Fruit fly (Drosophila melanogaster) whole organism, embryonic: ENCODE results near the gene CG15927.

Experiments used
- Bgb ChIP-seq: fragments of 200-800 bp; sonication (Bioruptor generic); IDR thresholded peaks from 2 replicates; pipeline ENCODE4 v1.3.6; 2022; ENCODE audit warnings: missing biosample characterization, missing genetic modification characterization; ENCODE audit not compliant: partially characterized antibody
- C15 ChIP-seq: fragments of 200-800 bp; sonication (Bioruptor generic); IDR thresholded peaks from 3 replicates; pipeline ENCODE4 v1.3.6; 2022; ENCODE audit warnings: missing biosample characterization, missing genetic modification characterization
- CG11093 ChIP-seq: fragments of 200-800 bp; sonication (Bioruptor generic); IDR thresholded peaks from 3 replicates; pipeline ENCODE4 v1.3.6; 2022; ENCODE audit warnings: missing biosample characterization, missing genetic modification characterization
- CG11456 ChIP-seq: fragments of 200-800 bp; sonication (Bioruptor generic); IDR thresholded peaks from 3 replicates; pipeline ENCODE4 v1.3.6; 2022; ENCODE audit warnings: missing biosample characterization, missing genetic modification characterization
- CG11695 ChIP-seq: fragments of 200-800 bp; sonication (Bioruptor generic); IDR thresholded peaks from 3 replicates; pipeline ENCODE4 v1.3.6; 2022; ENCODE audit warnings: missing biosample characterization, missing genetic modification characterization
- CG11723 ChIP-seq: fragments of 200-800 bp; sonication (Bioruptor generic); optimal IDR thresholded peaks from 2 replicates; lab custom pipeline; 2017; ENCODE audit warnings: missing biosample characterization, mild to moderate bottlenecking, missing genetic modification characterization
- CG12744 ChIP-seq: fragments of 200-800 bp; sonication (Bioruptor generic); optimal IDR thresholded peaks from 2 replicates; lab custom pipeline; 2016; ENCODE audit warnings: missing biosample characterization, missing genetic modification characterization
- CG13424 ChIP-seq: fragments of 200-800 bp; sonication (Bioruptor generic); optimal IDR thresholded peaks from 2 replicates; lab custom pipeline; 2019; ENCODE audit warnings: missing biosample characterization, mild to moderate bottlenecking, missing genetic modification characterization, moderate library complexity
- CG13775 ChIP-seq: fragments of 200-800 bp; sonication (Bioruptor generic); optimal IDR thresholded peaks from 3 replicates; lab custom pipeline; 2017; ENCODE audit warnings: missing biosample characterization, mild to moderate bottlenecking, missing genetic modification characterization
- CG14050 ChIP-seq: fragments of 200-800 bp; sonication (Bioruptor generic); IDR thresholded peaks from 3 replicates; pipeline ENCODE4 v1.3.6; 2022; ENCODE audit warnings: missing biosample characterization, missing genetic modification characterization
- CG14860 ChIP-seq: fragments of 200-800 bp; sonication (Bioruptor generic); IDR thresholded peaks from 3 replicates; pipeline ENCODE4 v1.3.6; 2022; ENCODE audit warnings: missing biosample characterization, missing genetic modification characterization; ENCODE audit not compliant: partially characterized antibody
- CG14965 ChIP-seq: fragments of 200-800 bp; sonication (Bioruptor generic); optimal IDR thresholded peaks from 2 replicates; lab custom pipeline; 2016; ENCODE audit warnings: missing biosample characterization, missing genetic modification characterization, borderline replicate concordance
- CG17385 ChIP-seq: fragments of 200-800 bp; sonication (Bioruptor generic); optimal IDR thresholded peaks from 3 replicates; lab custom pipeline; 2018; ENCODE audit warnings: missing biosample characterization, mild to moderate bottlenecking, missing genetic modification characterization
- CG17829 ChIP-seq: fragments of 200-800 bp; optimal IDR thresholded peaks from 2 replicates; lab custom pipeline; 2019; ENCODE audit warnings: missing biosample characterization, mild to moderate bottlenecking, missing genetic modification characterization, moderate library complexity
- CG18599 ChIP-seq: fragments of 200-800 bp; sonication (Bioruptor generic); optimal IDR thresholded peaks from 3 replicates; lab custom pipeline; 2017; ENCODE audit warnings: missing biosample characterization, missing genetic modification characterization, mild to moderate bottlenecking, moderate library complexity, missing genetic modification reagents
- CG2712 ChIP-seq: fragments of 200-800 bp; optimal IDR thresholded peaks from 3 replicates; lab custom pipeline; 2019; ENCODE audit warnings: missing biosample characterization, mild to moderate bottlenecking, missing genetic modification characterization, moderate library complexity
- CG32772 ChIP-seq: fragments of 200-800 bp; sonication (Bioruptor generic); IDR thresholded peaks from 2 replicates; pipeline ENCODE4 v1.3.6; 2022; ENCODE audit warnings: missing biosample characterization, missing genetic modification characterization
- CG3995 ChIP-seq: fragments of 200-800 bp; sonication (Bioruptor generic); optimal IDR thresholded peaks from 3 replicates; lab custom pipeline; 2016; ENCODE audit warnings: missing biosample characterization, missing genetic modification characterization
- CG6689 ChIP-seq: fragments of 200-800 bp; sonication (Bioruptor generic); IDR thresholded peaks from 2 replicates; pipeline ENCODE4 v1.3.6; 2022; ENCODE audit warnings: missing biosample characterization, missing genetic modification characterization
- CG6791 ChIP-seq: fragments of 200-800 bp; sonication (Bioruptor generic); IDR thresholded peaks from 3 replicates; pipeline ENCODE4 v1.3.6; 2022; ENCODE audit warnings: missing biosample characterization, missing genetic modification characterization; ENCODE audit not compliant: partially characterized antibody
- CG6813 ChIP-seq: fragments of 200-800 bp; sonication (Bioruptor generic); optimal IDR thresholded peaks from 2 replicates; lab custom pipeline; 2017; ENCODE audit warnings: missing biosample characterization, missing genetic modification characterization, mild to moderate bottlenecking, moderate library complexity, missing genetic modification reagents
- CG8359 ChIP-seq: fragments of 200-800 bp; sonication (Bioruptor generic); optimal IDR thresholded peaks from 2 replicates; lab custom pipeline; 2017; ENCODE audit warnings: missing biosample characterization, mild to moderate bottlenecking, missing genetic modification characterization, borderline replicate concordance
- CG8944 ChIP-seq: fragments of 200-800 bp; sonication (Bioruptor generic); optimal IDR thresholded peaks from 3 replicates; lab custom pipeline; 2016; ENCODE audit warnings: missing biosample characterization, missing genetic modification characterization
- CTCF ChIP-seq: fragments of 200-800 bp; sonication (Bioruptor generic); optimal IDR thresholded peaks from 2 replicates; lab custom pipeline; 2017; ENCODE audit warnings: missing biosample characterization, mild to moderate bottlenecking, missing genetic modification characterization, moderate library complexity
- Dip3 ChIP-seq: fragments of 200-800 bp; sonication (Bioruptor generic); optimal IDR thresholded peaks from 3 replicates; lab custom pipeline; 2016; ENCODE audit warnings: missing biosample characterization, missing genetic modification characterization
- Drgx ChIP-seq: fragments of 200-800 bp; sonication (Bioruptor generic); IDR thresholded peaks from 2 replicates; pipeline ENCODE4 v1.3.6; 2022; ENCODE audit warnings: missing biosample characterization, missing genetic modification characterization
- Elba2 ChIP-seq: fragments of 200-800 bp; sonication (Bioruptor generic); optimal IDR thresholded peaks from 3 replicates; lab custom pipeline; 2016; ENCODE audit warnings: missing biosample characterization, missing genetic modification characterization
- HLH54F ChIP-seq: fragments of 200-800 bp; sonication (Bioruptor generic); optimal IDR thresholded peaks from 3 replicates; lab custom pipeline; 2016; ENCODE audit warnings: missing biosample characterization, missing genetic modification characterization
- Hey ChIP-seq: fragments of 200-800 bp; sonication (Bioruptor generic); optimal IDR thresholded peaks from 3 replicates; lab custom pipeline; 2018; ENCODE audit warnings: missing biosample characterization, mild to moderate bottlenecking, missing genetic modification characterization
- Hr39 ChIP-seq: fragments of >200 bp; optimal IDR thresholded peaks from 2 replicates; lab custom pipeline; 2017
- Hr78 ChIP-seq, 2 experiments: fragments of 200-800 bp in 1 of 2; fragments of >200 bp in 1 of 2; sonication (Bioruptor generic) in 1 of 2; optimal IDR thresholded peaks; 2 replicates each; lab custom pipeline; 2017 to 2019; ENCODE audit warnings: missing biosample characterization in 2 of 2, missing genetic modification characterization in 2 of 2, mild to moderate bottlenecking in 1 of 2, moderate library complexity in 1 of 2
- MBD-R2 ChIP-seq: fragments of 200-800 bp; sonication (Bioruptor generic); IDR thresholded peaks from 2 replicates; pipeline ENCODE4 v1.3.6; 2022; ENCODE audit warnings: missing biosample characterization, missing genetic modification characterization
- NfI ChIP-seq: fragments of 200-800 bp; sonication (Bioruptor generic); optimal IDR thresholded peaks from 3 replicates; lab custom pipeline; 2018; ENCODE audit warnings: missing biosample characterization, mild to moderate bottlenecking, missing genetic modification characterization, moderate library complexity
- Sry-β ChIP-seq: fragments of 200-800 bp; sonication (Bioruptor generic); optimal IDR thresholded peaks from 2 replicates; lab custom pipeline; 2018; ENCODE audit warnings: missing biosample characterization, mild to moderate bottlenecking, missing genetic modification characterization, moderate library complexity
- Ssrp ChIP-seq: fragments of 200-800 bp; sonication (Bioruptor generic); optimal IDR thresholded peaks from 2 replicates; lab custom pipeline; 2018; ENCODE audit warnings: missing biosample characterization, mild to moderate bottlenecking, missing genetic modification characterization, moderate library complexity
- bcd ChIP-seq: fragments of 200-800 bp; sonication (Bioruptor generic); optimal IDR thresholded peaks from 2 replicates; lab custom pipeline; 2017; ENCODE audit warnings: missing biosample characterization, mild to moderate bottlenecking, missing genetic modification characterization
- btn ChIP-seq: fragments of 200-800 bp; sonication (Bioruptor generic); optimal IDR thresholded peaks from 2 replicates; lab custom pipeline; 2016; ENCODE audit warnings: missing biosample characterization, missing genetic modification characterization
- cg ChIP-seq: fragments of 200-800 bp; sonication (Bioruptor generic); optimal IDR thresholded peaks from 3 replicates; lab custom pipeline; 2019; ENCODE audit warnings: missing biosample characterization, mild to moderate bottlenecking, missing genetic modification characterization, moderate library complexity
- fd64A ChIP-seq: fragments of 200-800 bp; sonication (Bioruptor generic); optimal IDR thresholded peaks from 3 replicates; lab custom pipeline; 2018; ENCODE audit warnings: missing biosample characterization, mild to moderate bottlenecking, missing genetic modification characterization
- fru ChIP-seq: fragments of >200 bp; optimal IDR thresholded peaks from 2 replicates; lab custom pipeline; 2017
- gsb-n ChIP-seq: fragments of 200-800 bp; sonication (Bioruptor generic); optimal IDR thresholded peaks from 3 replicates; lab custom pipeline; 2018; ENCODE audit warnings: missing biosample characterization, mild to moderate bottlenecking, missing genetic modification characterization
- gt ChIP-seq: fragments of 200-800 bp; sonication (Bioruptor generic); IDR thresholded peaks from 2 replicates; pipeline ENCODE4 v1.3.6; 2022; ENCODE audit warnings: missing biosample characterization, missing genetic modification characterization
- hth ChIP-seq: fragments of >200 bp; optimal IDR thresholded peaks from 2 replicates; lab custom pipeline; 2017; ENCODE audit warnings: inconsistent platforms
- inv ChIP-seq: fragments of 200-800 bp; sonication (Bioruptor generic); IDR thresholded peaks from 2 replicates; pipeline ENCODE4 v1.3.6; 2022; ENCODE audit warnings: missing biosample characterization, missing genetic modification characterization; ENCODE audit not compliant: partially characterized antibody
- jigr1 ChIP-seq: fragments of 200-800 bp; sonication (Bioruptor generic); IDR thresholded peaks from 3 replicates; pipeline ENCODE4 v1.3.6; 2022; ENCODE audit warnings: missing biosample characterization, missing genetic modification characterization
- jumu ChIP-seq: fragments of 200-800 bp; sonication (Bioruptor generic); optimal IDR thresholded peaks from 3 replicates; lab custom pipeline; 2016; ENCODE audit warnings: missing biosample characterization, missing genetic modification characterization
- kay ChIP-seq: fragments of 200-800 bp; sonication (Bioruptor generic); optimal IDR thresholded peaks from 2 replicates; lab custom pipeline; 2016; ENCODE audit warnings: missing biosample characterization, missing genetic modification characterization
- maf-S ChIP-seq: fragments of 200-800 bp; sonication (Bioruptor generic); optimal IDR thresholded peaks from 2 replicates; lab custom pipeline; 2016; ENCODE audit warnings: missing biosample characterization, missing genetic modification characterization
- mam ChIP-seq: fragments of 200-800 bp; sonication (Bioruptor generic); optimal IDR thresholded peaks from 3 replicates; lab custom pipeline; 2016; ENCODE audit warnings: missing biosample characterization, missing genetic modification characterization
- mld ChIP-seq: fragments of 200-800 bp; sonication (Bioruptor generic); IDR thresholded peaks from 3 replicates; pipeline ENCODE4 v1.3.6; 2022; ENCODE audit warnings: missing biosample characterization, missing genetic modification characterization; ENCODE audit not compliant: partially characterized antibody
- onecut ChIP-seq: fragments of 200-800 bp; sonication (Bioruptor generic); IDR thresholded peaks from 2 replicates; pipeline ENCODE4 v1.3.6; 2022; ENCODE audit warnings: missing biosample characterization, missing genetic modification characterization
- sisA ChIP-seq: fragments of 200-800 bp; sonication (Bioruptor generic); IDR thresholded peaks from 2 replicates; pipeline ENCODE4 v1.3.6; 2022; ENCODE audit warnings: missing biosample characterization, missing genetic modification characterization

CG15927 gene

DNA sequence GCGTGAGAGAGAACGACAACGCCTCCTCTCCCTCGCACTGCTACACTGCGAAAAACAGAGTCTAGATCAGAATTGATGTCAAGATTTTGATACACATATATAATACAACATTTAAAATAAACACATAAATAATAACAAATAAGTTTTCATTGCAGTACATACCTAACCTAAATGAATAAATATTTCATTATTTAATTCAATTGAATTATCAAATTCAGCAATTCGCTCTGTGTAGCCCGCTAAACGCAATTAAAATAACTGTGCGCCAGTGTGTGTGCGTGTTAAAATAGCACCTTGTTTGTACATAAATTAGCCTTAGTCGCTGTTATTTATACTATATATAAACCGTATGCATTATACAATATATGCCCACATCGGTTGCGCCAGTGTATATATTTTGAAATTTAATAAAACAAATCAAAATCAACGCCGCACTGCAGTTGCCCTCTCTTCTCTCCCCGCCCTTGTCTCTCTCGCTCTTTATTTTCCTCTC, 17.8 kb downstream of the CG15927 start (continued):
- peak; percentile 52 for TF ChIP-seq maf-S
- TF ChIP-seq Hr39 (lab: Kevin White, UChicago) = no peak
- peak; percentile 78 for TF ChIP-seq Dip3 (GFP tag; lab: Kevin White, UChicago)
- TF ChIP-seq CG14860 (GFP tag; lab: Robert Waterston, UW) = no peak
- TF ChIP-seq Bgb (GFP tag; lab: Robert Waterston, UW) = no peak
- TF ChIP-seq CG2712 = peak; percentile 96
- TF ChIP-seq CG12744 (GFP tag; lab: Kevin White, UChicago) = peak; percentile 59
- TF ChIP-seq fd64A (GFP tag; lab: Kevin White, UChicago) = peak; percentile 73
- TF ChIP-seq C15 (GFP tag; lab: Robert Waterston, UW) = peak; percentile 88
- peak; percentile 97 for TF ChIP-seq Drgx (GFP tag; lab: Robert Waterston, UW)
- peak; percentile 78 for TF ChIP-seq mam (GFP tag; lab: Kevin White, UChicago)
- TF ChIP-seq CG11695 (GFP tag; lab: Robert Waterston, UW) = peak; percentile 95
- TF ChIP-seq CG8359 (GFP tag; lab: Kevin White, UChicago) = peak; percentile 82
- peak; percentile 85 for TF ChIP-seq CG11723 (GFP tag; lab: Kevin White, UChicago)
- TF ChIP-seq CG3995 = peak; percentile 72
- peak; percentile 55 for TF ChIP-seq cg (GFP tag; lab: Kevin White, UChicago)
- no peak for TF ChIP-seq CG6791 (GFP tag; lab: Robert Waterston, UW)
- peak; percentile 95 for TF ChIP-seq bcd (GFP tag; lab: Kevin White, UChicago)
- TF ChIP-seq MBD-R2 = peak; percentile 93
- peak; percentile 87 for TF ChIP-seq onecut
- TF ChIP-seq CG32772 = peak; percentile 94
- TF ChIP-seq CG6689 (GFP tag; lab: Robert Waterston, UW) = peak; percentile 93
- TF ChIP-seq CG13775 (GFP tag; lab: Kevin White, UChicago) = peak; percentile 91
- TF ChIP-seq CG13424 (tag; lab: Kevin White, UChicago) = peak; percentile 95
- TF ChIP-seq CG17829 = peak; percentile 93
- TF ChIP-seq NfI (GFP tag; lab: Kevin White, UChicago) = peak; percentile 92
- TF ChIP-seq Ssrp = peak; percentile 89
- peak; percentile 89 for TF ChIP-seq CG11093 (GFP tag; lab: Robert Waterston, UW)
- TF ChIP-seq jigr1 (GFP tag; lab: Robert Waterston, UW) = peak; percentile 85
- no peak for TF ChIP-seq hth (lab: Kevin White, UChicago)
- TF ChIP-seq CTCF (GFP tag; lab: Kevin White, UChicago) = peak; percentile 56
- peak; percentile 89 for TF ChIP-seq CG17385
- peak; percentile 9 for TF ChIP-seq CG8944 (GFP tag; lab: Kevin White, UChicago)
- TF ChIP-seq mld (GFP tag; lab: Robert Waterston, UW) = no peak
- no peak for TF ChIP-seq fru
- no peak for TF ChIP-seq btn (GFP tag; lab: Kevin White, UChicago)
- TF ChIP-seq inv (GFP tag; lab: Robert Waterston, UW) = no peak
- TF ChIP-seq gsb-n (tag; lab: Kevin White, UChicago) = peak; percentile 85
- peak; percentile 90 for TF ChIP-seq CG14050 (GFP tag; lab: Robert Waterston, UW)
- peak; percentile 36 for TF ChIP-seq jumu (GFP tag; lab: Kevin White, UChicago)
- peak; percentile 68 for TF ChIP-seq HLH54F (GFP tag; lab: Kevin White, UChicago)
- peak; percentile 64 for TF ChIP-seq Hey (tag; lab: Kevin White, UChicago)
- peak in 1 of 2 experiments; percentile 83 for TF ChIP-seq Hr78 (GFP tag; optimal IDR thresholded peaks at IDR 0.05; lab: Kevin White, UChicago)
- peak; percentile 88 for TF ChIP-seq CG6813 (GFP tag; lab: Kevin White, UChicago)
- TF ChIP-seq CG18599 (GFP tag; lab: Kevin White, UChicago) = peak; percentile 96
- no peak for TF ChIP-seq Sry-β (GFP tag; lab: Kevin White, UChicago)
- peak; percentile 94 for TF ChIP-seq sisA
- TF ChIP-seq gt (GFP tag; lab: Robert Waterston, UW) = peak; percentile 70
- TF ChIP-seq kay (GFP tag; lab: Kevin White, UChicago) = peak; percentile 85
- TF ChIP-seq Elba2 = peak; percentile 7
- TF ChIP-seq CG14965 = no peak
- peak; percentile 92 for TF ChIP-seq CG11456 (GFP tag; lab: Robert Waterston, UW)
